Worm (Caenorhabditis elegans): ENCODE measurements around the gene C14A11.6.

The C14A11.6 gene

DNA sequence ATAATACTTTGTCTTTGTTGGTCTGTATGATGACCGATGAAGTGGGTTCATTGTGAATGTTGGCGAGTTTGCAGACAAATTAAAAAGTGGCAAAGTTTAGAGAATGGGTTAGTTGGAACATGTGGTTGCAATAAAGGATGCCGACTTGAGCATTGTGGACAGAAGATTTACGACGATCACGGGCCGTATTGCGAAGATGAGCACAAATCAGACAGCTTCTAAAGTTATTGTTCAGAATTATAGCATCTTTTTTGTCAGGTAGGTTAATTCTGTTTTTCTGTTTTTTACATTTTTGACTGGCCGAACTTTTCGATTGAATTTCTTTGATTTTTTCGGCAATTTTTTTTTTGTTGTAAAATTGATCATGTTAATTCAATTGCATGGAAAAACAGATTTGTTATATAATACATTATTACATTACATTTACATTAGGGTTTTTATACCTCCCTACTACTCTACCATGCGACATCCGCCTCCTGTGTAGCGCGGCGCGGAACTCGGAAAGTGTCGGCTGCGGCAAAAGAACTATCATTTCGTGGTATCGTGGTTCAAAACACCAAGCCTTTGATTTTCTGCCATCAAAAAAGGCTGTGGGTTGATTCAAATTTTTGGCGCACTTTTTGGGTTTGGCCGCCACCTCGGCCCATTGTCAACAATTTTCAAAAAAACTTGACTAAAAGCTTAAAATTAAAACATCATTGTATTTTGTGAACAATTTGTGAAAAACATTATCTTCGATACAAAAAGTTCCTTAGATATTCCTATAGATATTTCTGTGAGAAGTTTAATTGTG is 50.3 kb downstream of the C14A11.6 start, which contains the start of gene unc-2:
Gene unc-2, minus strand, starts transcription at position 51 of the 793 bp plus-strand sequence.
- no peak for TF ChIP-seq W03F9.2 (tag; optimal IDR thresholded peaks at IDR 0.05)
- no peak for TF ChIP-seq dao-5 (tag; optimal IDR thresholded peaks at IDR 0.05)
- TF ChIP-seq him-1 (tag; optimal IDR thresholded peaks at IDR 0.05), result no peak
